Worm (Caenorhabditis elegans) whole organism, L1 larva: ENCODE results near the gene rbg-1.

Experiments used
- C16A3.4 ChIP-seq: fragments of 150-350 bp; optimal IDR thresholded peaks from 2 replicates; lab custom pipeline; 2014; ENCODE audit warnings: missing biosample characterization, missing genetic modification characterization
- C34B4.2 ChIP-seq: sonication (generic microtip); optimal IDR thresholded peaks from 2 replicates; lab custom pipeline; 2017; ENCODE audit warnings: mild to moderate bottlenecking, missing genetic modification characterization, missing compliant biosample characterization
- F16B12.6 ChIP-seq: fragments of 150-350 bp; optimal IDR thresholded peaks from 2 replicates; lab custom pipeline; 2014; ENCODE audit warnings: missing biosample characterization, missing genetic modification characterization
- aly-2 ChIP-seq: fragments of 150-350 bp; optimal IDR thresholded peaks from 2 replicates; lab custom pipeline; 2014; ENCODE audit warnings: missing biosample characterization, missing genetic modification characterization
- ama-1 ChIP-seq: fragments of 150-350 bp; optimal IDR thresholded peaks from 2 replicates; lab custom pipeline; 2014
- blmp-1 ChIP-seq: fragments of 150-350 bp; optimal IDR thresholded peaks from 2 replicates; lab custom pipeline; 2014; ENCODE audit warnings: missing biosample characterization, missing genetic modification characterization
- ceh-63 ChIP-seq: fragments of 200-800 bp; sonication (Bioruptor generic); optimal IDR thresholded peaks from 2 replicates; lab custom pipeline; 2018; ENCODE audit warnings: mild to moderate bottlenecking, missing genetic modification characterization, missing compliant biosample characterization
- ceh-82 ChIP-seq, 3 experiments: fragments of 150-350 bp in 1 of 3; sonication (generic microtip) in 2 of 3; optimal IDR thresholded peaks; 2 replicates each; lab custom pipeline; 2014 to 2017; ENCODE audit warnings: missing biosample characterization in 3 of 3, missing genetic modification characterization in 3 of 3
- dpl-1 ChIP-seq, 3 experiments: fragments of 150-350 bp in 2 of 3; sonication (generic microtip) in 1 of 3; optimal IDR thresholded peaks; 2 replicates each; lab custom pipeline; 2014 to 2017; ENCODE audit warnings: missing biosample characterization in 3 of 3, missing genetic modification characterization in 3 of 3, missing genetic modification reagents in 3 of 3
- efl-1 ChIP-seq, 4 experiments: fragments of 150-350 bp; optimal IDR thresholded peaks in 3 of 4; peaks in 1 of 4; 1 replicate in 1 of 4; 2 replicates in 3 of 4; lab custom pipeline; 2014; ENCODE audit warnings: missing biosample characterization in 2 of 4, missing genetic modification characterization in 2 of 4, missing genetic modification reagents in 2 of 4
- elt-2 ChIP-seq: sonication (generic microtip); optimal IDR thresholded peaks from 2 replicates; lab custom pipeline; 2016; ENCODE audit warnings: missing genetic modification characterization, mild to moderate bottlenecking, inconsistent platforms, missing compliant biosample characterization, missing genetic modification reagents
- fkh-10 ChIP-seq: sonication (generic microtip); optimal IDR thresholded peaks from 2 replicates; lab custom pipeline; 2017; ENCODE audit warnings: missing biosample characterization, missing genetic modification reagents, missing genetic modification characterization
- grh-1 ChIP-seq: fragments of 200-800 bp; sonication (Bioruptor generic); IDR thresholded peaks from 2 replicates; pipeline ENCODE4 v1.3.6; 2022; ENCODE audit warnings: missing genetic modification reagents, missing genetic modification characterization, missing compliant biosample characterization
- hlh-17 ChIP-seq: fragments of 200-800 bp; sonication (Bioruptor generic); optimal IDR thresholded peaks from 2 replicates; lab custom pipeline; 2018; ENCODE audit warnings: missing genetic modification characterization, mild to moderate bottlenecking, missing compliant biosample characterization, moderate library complexity, borderline replicate concordance
- hpl-2 ChIP-seq: fragments of 150-350 bp; optimal IDR thresholded peaks from 2 replicates; lab custom pipeline; 2014; ENCODE audit warnings: missing biosample characterization, missing genetic modification reagents, missing genetic modification characterization
- lin-13 ChIP-seq: fragments of 150-350 bp; optimal IDR thresholded peaks from 2 replicates; lab custom pipeline; 2014; ENCODE audit warnings: missing biosample characterization, missing genetic modification reagents, missing genetic modification characterization
- lin-14 ChIP-seq: fragments of 200-800 bp; sonication (Bioruptor generic); optimal IDR thresholded peaks from 2 replicates; lab custom pipeline; 2018; ENCODE audit warnings: mild to moderate bottlenecking, missing genetic modification characterization, moderate library complexity, missing compliant biosample characterization
- lin-15B ChIP-seq: fragments of 150-350 bp; sonication (generic microtip); optimal IDR thresholded peaks from 3 replicates; lab custom pipeline; 2014; ENCODE audit warnings: missing biosample characterization, missing genetic modification characterization
- lin-35 ChIP-seq, 2 experiments: fragments of 150-350 bp; optimal IDR thresholded peaks; 2 replicates each; lab custom pipeline; 2014; ENCODE audit warnings: missing biosample characterization in 2 of 2, missing genetic modification characterization in 2 of 2, missing genetic modification reagents in 2 of 2
- lir-3 ChIP-seq: sonication (generic microtip); optimal IDR thresholded peaks from 2 replicates; lab custom pipeline; 2016; ENCODE audit warnings: mild to moderate bottlenecking, missing genetic modification characterization, moderate library complexity, missing compliant biosample characterization; ENCODE audit not compliant: poor library complexity
- lsy-2 ChIP-seq, 2 experiments: fragments of 150-350 bp; optimal IDR thresholded peaks; 2 replicates each; lab custom pipeline; 2014; ENCODE audit warnings: missing biosample characterization in 2 of 2, missing genetic modification characterization in 2 of 2
- mdl-1 ChIP-seq, 2 experiments: fragments of 150-350 bp; optimal IDR thresholded peaks; 2 replicates each; lab custom pipeline; 2014 to 2017; ENCODE audit warnings: missing biosample characterization in 2 of 2, missing genetic modification characterization in 2 of 2, inconsistent platforms in 1 of 2
- mep-1 ChIP-seq: fragments of 150-350 bp; optimal IDR thresholded peaks from 2 replicates; lab custom pipeline; 2014; ENCODE audit warnings: missing biosample characterization, missing genetic modification characterization
- nhr-19 ChIP-seq: fragments of 200-800 bp; sonication (Bioruptor generic); conservative IDR thresholded peaks from 2 replicates; pipeline ENCODE4 v1.3.6; 2022; ENCODE audit warnings: missing genetic modification characterization, missing compliant biosample characterization
- nhr-20 ChIP-seq: sonication (generic microtip); optimal IDR thresholded peaks from 2 replicates; lab custom pipeline; 2016; ENCODE audit warnings: mild to moderate bottlenecking, missing genetic modification characterization, missing compliant biosample characterization
- nhr-47 ChIP-seq: sonication (generic microtip); optimal IDR thresholded peaks from 2 replicates; lab custom pipeline; 2016; ENCODE audit warnings: mild to moderate bottlenecking, missing genetic modification characterization, moderate library complexity, missing compliant biosample characterization
- nhr-71 ChIP-seq: sonication (generic microtip); optimal IDR thresholded peaks from 2 replicates; lab custom pipeline; 2016; ENCODE audit warnings: mild to moderate bottlenecking, missing genetic modification characterization, moderate library complexity, missing compliant biosample characterization
- nhr-76 ChIP-seq: sonication (generic microtip); optimal IDR thresholded peaks from 2 replicates; lab custom pipeline; 2017; ENCODE audit warnings: missing biosample characterization, missing genetic modification characterization
- nhr-77 ChIP-seq: fragments of 150-350 bp; optimal IDR thresholded peaks from 2 replicates; lab custom pipeline; 2014; ENCODE audit warnings: missing biosample characterization, missing genetic modification characterization
- nhr-90 ChIP-seq: sonication (generic microtip); optimal IDR thresholded peaks from 2 replicates; lab custom pipeline; 2016; ENCODE audit warnings: mild to moderate bottlenecking, missing genetic modification characterization, missing compliant biosample characterization; ENCODE audit not compliant: poor library complexity
- pax-3 ChIP-seq: fragments of 200-800 bp; sonication (Bioruptor generic); optimal IDR thresholded peaks from 2 replicates; lab custom pipeline; 2018; ENCODE audit warnings: mild to moderate bottlenecking, missing genetic modification characterization, moderate library complexity, missing compliant biosample characterization
- pqm-1 ChIP-seq: sonication (generic microtip); optimal IDR thresholded peaks from 3 replicates; lab custom pipeline; 2017; ENCODE audit warnings: missing biosample characterization, missing genetic modification characterization
- rnt-1 ChIP-seq: sonication (generic microtip); optimal IDR thresholded peaks from 2 replicates; lab custom pipeline; 2016; ENCODE audit warnings: mild to moderate bottlenecking, missing genetic modification characterization, moderate library complexity, missing compliant biosample characterization
- skn-1 ChIP-seq: fragments of 150-350 bp; optimal IDR thresholded peaks from 2 replicates; lab custom pipeline; 2014; ENCODE audit warnings: missing biosample characterization, missing genetic modification characterization
- snpc-4 ChIP-seq: fragments of 150-350 bp; optimal IDR thresholded peaks from 2 replicates; lab custom pipeline; 2014; ENCODE audit warnings: missing biosample characterization, missing genetic modification characterization
- snu-23 ChIP-seq: sonication (generic microtip); optimal IDR thresholded peaks from 2 replicates; lab custom pipeline; 2016; ENCODE audit warnings: missing genetic modification characterization, missing compliant biosample characterization
- sptf-1 ChIP-seq: fragments of 150-350 bp; optimal IDR thresholded peaks from 2 replicates; lab custom pipeline; 2014; ENCODE audit warnings: missing biosample characterization, missing genetic modification characterization
- tlp-1 ChIP-seq: fragments of 150-350 bp; optimal IDR thresholded peaks from 2 replicates; lab custom pipeline; 2014; ENCODE audit warnings: missing biosample characterization, missing genetic modification characterization
- unc-30 ChIP-seq: sonication (generic microtip); optimal IDR thresholded peaks from 2 replicates; lab custom pipeline; 2017; ENCODE audit warnings: missing biosample characterization, missing genetic modification characterization
- unc-62 ChIP-seq: fragments of 150-350 bp; optimal IDR thresholded peaks from 2 replicates; lab custom pipeline; 2014; ENCODE audit warnings: missing biosample characterization, missing genetic modification reagents, missing genetic modification characterization
- xbp-1 ChIP-seq: sonication (generic microtip); optimal IDR thresholded peaks from 2 replicates; lab custom pipeline; 2016; ENCODE audit warnings: missing genetic modification characterization, missing compliant biosample characterization
- zip-4 ChIP-seq: fragments of 200-800 bp; sonication (Bioruptor generic); optimal IDR thresholded peaks from 2 replicates; lab custom pipeline; 2018; ENCODE audit warnings: mild to moderate bottlenecking, missing genetic modification characterization, moderate library complexity, missing compliant biosample characterization

The rbg-1 gene

DNA sequence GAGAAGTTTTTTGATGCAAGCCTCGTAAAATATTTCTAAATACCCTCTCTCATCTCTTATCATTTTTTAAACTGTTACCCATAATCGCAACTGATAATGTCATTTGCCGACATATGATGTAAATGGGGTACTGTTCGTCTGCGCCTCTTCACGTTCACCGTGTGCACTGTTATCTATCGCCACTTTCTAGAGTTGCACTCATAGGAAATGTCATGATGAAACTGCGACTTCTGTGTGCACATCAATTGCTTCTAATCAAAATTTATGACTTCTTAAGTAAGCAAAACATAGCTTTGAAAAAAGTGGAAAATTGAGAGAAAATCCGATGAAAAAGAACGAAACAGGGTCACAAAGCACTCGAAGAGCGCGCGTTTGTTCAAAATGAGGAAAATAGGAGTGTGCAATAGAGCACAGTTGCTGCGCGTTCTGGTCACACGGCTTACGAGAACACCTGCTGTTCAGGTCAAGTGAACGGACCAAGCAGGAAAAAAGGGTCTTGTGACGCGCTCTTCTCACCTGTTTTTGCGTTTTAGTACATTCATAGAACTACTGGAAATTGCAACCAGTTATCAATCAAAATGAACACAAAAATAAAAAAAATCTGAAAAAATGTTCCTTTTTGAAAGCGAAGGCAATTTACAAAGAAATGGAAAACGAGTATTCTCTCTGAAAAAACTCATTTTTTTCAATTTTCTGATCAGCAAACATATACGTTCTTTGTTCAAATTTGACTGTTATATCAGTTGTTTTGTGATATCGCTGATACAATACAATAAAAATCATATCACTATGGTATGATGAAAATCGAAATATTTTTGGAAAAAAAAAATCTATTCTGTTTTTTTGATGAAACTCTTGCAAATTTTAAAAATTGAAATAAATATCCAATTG lies 36.6 kb upstream of the rbg-1 start:
- TF ChIP-seq xbp-1 (tag; lab: Kevin White, UChicago) (no peak), grh-1 (GFP tag; lab: Robert Waterston, UW) (no peak), tlp-1 (tag; lab: Kevin White, UChicago) (peak; percentile 82), ceh-63 (GFP tag; lab: Kevin White, UChicago) (no peak), ama-1 (lab: Kevin White, UChicago) (no peak), F16B12.6 (tag; lab: Kevin White, UChicago) (no peak), dpl-1 (GFP tag; optimal IDR thresholded peaks at IDR 0.05; lab: Kevin White, UChicago) (peak in 1 of 3 experiments; percentile 47), elt-2 (peak; percentile 98), unc-30 (tag; lab: Kevin White, UChicago) (no peak), efl-1 (optimal IDR thresholded peaks at IDR 0.05; lab: Kevin White, UChicago) (peak in 1 of 2 experiments; percentile 9), efl-1 (GFP tag; optimal IDR thresholded peaks at IDR 0.05 in 1 of 2; lab: Kevin White, UChicago) (peak; percentile 6 to 91), aly-2 (no peak), pax-3 (tag; lab: Kevin White, UChicago) (no peak), C34B4.2 (no peak), nhr-77 (peak; percentile 40), lsy-2 (tag; optimal IDR thresholded peaks at IDR 0.05; lab: Kevin White, UChicago) (peak in 1 of 2 experiments; percentile 20), unc-62 (GFP tag; lab: Kevin White, UChicago) (no peak), lin-13 (GFP tag; lab: Kevin White, UChicago) (no peak), lin-35 (GFP tag; optimal IDR thresholded peaks at IDR 0.05; lab: Kevin White, UChicago) (peak; percentile 3 to 41), nhr-90 (peak; percentile 59), nhr-71 (tag; lab: Kevin White, UChicago) (peak; percentile 43), sptf-1 (tag; lab: Kevin White, UChicago) (no peak), nhr-20 (tag; lab: Kevin White, UChicago) (peak; percentile 34), nhr-76 (tag; lab: Kevin White, UChicago) (no peak), pqm-1 (tag; lab: Kevin White, UChicago) (peak; percentile 68), hlh-17 (GFP tag; lab: Kevin White, UChicago) (no peak), mep-1 (tag; lab: Kevin White, UChicago) (no peak), blmp-1 (no peak), ceh-82 (tag; optimal IDR thresholded peaks at IDR 0.05; lab: Kevin White, UChicago) (peak in 1 of 3 experiments; percentile 17), snu-23 (no peak), fkh-10 (GFP tag; lab: Kevin White, UChicago) (no peak), zip-4 (GFP tag; lab: Kevin White, UChicago) (no peak), nhr-47 (tag; lab: Kevin White, UChicago) (no peak), nhr-19 (0 out of 2 replicates have a peak, but pooled peaks have one; percentile 3), rnt-1 (tag; lab: Kevin White, UChicago) (peak; percentile 27), skn-1 (peak; percentile 20), lir-3 (no peak), C16A3.4 (peak; percentile 28), snpc-4 (peak; percentile 1), lin-15B (tag; lab: Kevin White, UChicago) (peak; percentile 35), hpl-2 (GFP tag; lab: Kevin White, UChicago) (peak; percentile 5), lin-14 (peak; percentile 84), mdl-1 (tag; optimal IDR thresholded peaks at IDR 0.05; lab: Kevin White, UChicago) (no peak)
